Fruit fly (Drosophila melanogaster): Measurements from ENCODE around the gene CG17819.

DNA sequence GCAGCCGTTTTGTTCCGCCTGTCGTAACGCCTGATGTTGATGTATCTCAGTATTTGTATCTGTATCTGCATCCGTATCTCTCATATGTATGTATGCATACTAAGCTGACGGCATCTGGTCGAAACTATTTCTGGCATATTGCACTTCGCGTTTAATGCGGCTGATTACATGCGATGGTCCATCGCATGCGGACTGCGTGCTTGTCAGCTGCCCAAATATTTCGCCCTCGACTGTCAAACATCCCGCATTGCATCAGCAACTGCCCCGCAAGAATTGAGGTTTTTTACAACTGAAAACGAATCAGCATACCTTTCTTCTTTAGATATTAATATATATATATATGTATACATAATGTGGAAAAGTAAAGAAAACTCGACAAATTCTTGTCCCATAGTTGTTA is 22.5 kb downstream of the CG17819 start:
- no peak for TF ChIP-seq CTCF (optimal IDR thresholded peaks at IDR 0.05)
- no peak for TF ChIP-seq CG8478 (optimal IDR thresholded peaks at IDR 0.05)

All from S2 (cell line).